Fruit fly (Drosophila melanogaster): ENCODE measurements around the gene TSG101.

The TSG101 gene

dm6 chr3L:16889545-16889944 is 47.5 kb downstream of the TSG101 start (continued):
- no peak for TF ChIP-seq CG4707 (GFP tag; optimal IDR thresholded peaks at IDR 0.05)
- TF ChIP-seq Med (GFP tag) = peak; percentile 64
- TF ChIP-seq CG12769 (tag; optimal IDR thresholded peaks at IDR 0.05) = peak; percentile 57
- peak; percentile 6 for TF ChIP-seq gfzf (GFP tag; optimal IDR thresholded peaks at IDR 0.05)

dm6 chr3L:16890650-16891336 is 48.7 kb downstream of the TSG101 start:
- TF ChIP-seq CG8478 (optimal IDR thresholded peaks at IDR 0.05) (no peak), NFAT (GFP tag; IDR thresholded peaks at IDR 0.05) (0 out of 2 replicates have a peak, but pooled peaks have one; percentile 42), CG3847 (GFP tag; IDR thresholded peaks at IDR 0.05) (peak; percentile 83), CG9437 (GFP tag; optimal IDR thresholded peaks at IDR 0.05) (peak; percentile 75), HmgD (GFP tag; optimal IDR thresholded peaks at IDR 0.05) (peak; percentile 7), Dip3 (GFP tag; optimal IDR thresholded peaks at IDR 0.05) (no peak), pzg (GFP tag; optimal IDR thresholded peaks at IDR 0.05) (no peak), CG10565 (GFP tag; optimal IDR thresholded peaks at IDR 0.05) (peak; percentile 43), CG7556 (GFP tag; optimal IDR thresholded peaks at IDR 0.05) (peak; percentile 92), knrl (GFP tag; IDR thresholded peaks at IDR 0.05; ENCODE audit: partially characterized antibody) (peak; percentile 26; the same call in 1 of the 3 replicates), dm (GFP tag; optimal IDR thresholded peaks at IDR 0.05) (peak; percentile 84), ttk (GFP tag; IDR thresholded peaks at IDR 0.05) (peak; percentile 94), CG3281 (GFP tag; optimal IDR thresholded peaks at IDR 0.05) (peak; percentile 29), CG11456 (GFP tag; IDR thresholded peaks at IDR 0.05) (peak; percentile 82), bbx (GFP tag; IDR thresholded peaks at IDR 0.05; ENCODE audit: partially characterized antibody) (peak; percentile 43; the same call in 1 of the 2 replicates), zfh1 (GFP tag; IDR thresholded peaks at IDR 0.05) (peak; percentile 95), Ssrp (tag; optimal IDR thresholded peaks at IDR 0.05) (peak; percentile 92), shn (GFP tag; optimal IDR thresholded peaks at IDR 0.05) (peak; percentile 80), CG9932 (GFP tag; IDR thresholded peaks at IDR 0.05) (peak; percentile 62), Awh (GFP tag; IDR thresholded peaks at IDR 0.05) (peak; percentile 97), CG11696 (GFP tag; IDR thresholded peaks at IDR 0.05) (peak; percentile 75), CG10462 (GFP tag; optimal IDR thresholded peaks at IDR 0.05) (peak; percentile 92), CG2875 (GFP tag; optimal IDR thresholded peaks at IDR 0.05) (peak; percentile 91), CG13894 (tag; optimal IDR thresholded peaks at IDR 0.05) (no peak), Drgx (GFP tag; IDR thresholded peaks at IDR 0.05) (peak; percentile 90), usp (GFP tag; optimal IDR thresholded peaks at IDR 0.05) (no peak), CG12236 (GFP tag; optimal IDR thresholded peaks at IDR 0.05) (peak; percentile 86), amos (GFP tag; IDR thresholded peaks at IDR 0.05; ENCODE audit: partially characterized antibody) (peak; percentile 34; the same call in 1 of the 2 replicates), crc (GFP tag; optimal IDR thresholded peaks at IDR 0.05) (peak; percentile 79), Blimp-1 (GFP tag; optimal IDR thresholded peaks at IDR 0.05) (peak; percentile 93), CG4404 (GFP tag; IDR thresholded peaks at IDR 0.05) (peak; percentile 70), insv (GFP tag; optimal IDR thresholded peaks at IDR 0.05) (no peak), CG13287 (GFP tag; IDR thresholded peaks at IDR 0.05; ENCODE audit: partially characterized antibody) (peak; percentile 53; the same call in 1 of the 2 replicates), Elba2 (GFP tag; optimal IDR thresholded peaks at IDR 0.05) (peak; percentile 36), bab2 (GFP tag; optimal IDR thresholded peaks at IDR 0.05) (peak; percentile 91), ssp (GFP tag; IDR thresholded peaks at IDR 0.05) (peak; percentile 86), CG13296 (GFP tag; optimal IDR thresholded peaks at IDR 0.05) (peak; percentile 66), CG17385 (GFP tag; optimal IDR thresholded peaks at IDR 0.05) (peak; percentile 88), tll (GFP tag; optimal IDR thresholded peaks at IDR 0.05) (no peak), CG11093 (GFP tag; IDR thresholded peaks at IDR 0.05) (peak; percentile 88), phol (tag; optimal IDR thresholded peaks at IDR 0.05) (peak; percentile 93), Atf-2 (GFP tag; optimal IDR thresholded peaks at IDR 0.05) (peak; percentile 88), exex (tag; optimal IDR thresholded peaks at IDR 0.05) (peak; percentile 53), ci (GFP tag; IDR thresholded peaks at IDR 0.05) (peak; percentile 98)
